Worm (Caenorhabditis elegans): ENCODE measurements around the gene msh-5.

The msh-5 gene

ce11 chrIV:13154391-13155283 is at the start of gene msh-5, which contains the start of gene crld-1:
Gene msh-5, plus strand, starts transcription at chrIV:13155233.
Gene crld-1, minus strand, starts transcription at chrIV:13154441.
- no peak for TF ChIP-seq sea-1 (GFP tag; conservative IDR thresholded peaks at IDR 0.05)
- TF ChIP-seq ama-1 (optimal IDR thresholded peaks at IDR 0.05): no peak
- no peak for TF ChIP-seq ceh-13 (GFP tag; optimal IDR thresholded peaks at IDR 0.05)
- TF ChIP-seq hnd-1 (tag; optimal IDR thresholded peaks at IDR 0.05): no peak
- TF ChIP-seq hmbx-1 (tag; optimal IDR thresholded peaks at IDR 0.05): no peak
- no peak for TF ChIP-seq hmg-4 (GFP tag; optimal IDR thresholded peaks at IDR 0.05)
- TF ChIP-seq scrt-1 (GFP tag; IDR thresholded peaks at IDR 0.05): no peak
- TF ChIP-seq aly-1 (tag; optimal IDR thresholded peaks at IDR 0.05): no peak
- TF ChIP-seq ets-7 (tag; optimal IDR thresholded peaks at IDR 0.05): no peak
- TF ChIP-seq tbx-11 (GFP tag; IDR thresholded peaks at IDR 0.05): no peak
- no peak for TF ChIP-seq pes-1 (GFP tag; IDR thresholded peaks at IDR 0.05)
- TF ChIP-seq ceh-36 (tag; optimal IDR thresholded peaks at IDR 0.05): no peak
- TF ChIP-seq B0310.2 (tag; optimal IDR thresholded peaks at IDR 0.05): no peak
- no peak for TF ChIP-seq F13C5.2 (tag; optimal IDR thresholded peaks at IDR 0.05)
- TF ChIP-seq tra-4 (tag; optimal IDR thresholded peaks at IDR 0.05): no peak
- TF ChIP-seq flt-1 (GFP tag; IDR thresholded peaks at IDR 0.05): no peak
- no peak for TF ChIP-seq tbx-37 (GFP tag; conservative IDR thresholded peaks at IDR 0.05)

ce11 chrIV:13107359-13107758 is 47.7 kb upstream of the msh-5 start, which contains the start of gene B0564.2:
Gene B0564.2, plus strand, starts transcription at chrIV:13107659.
- TF ChIP-seq F13C5.2 (tag; optimal IDR thresholded peaks at IDR 0.05) (no peak), hnd-1 (tag; optimal IDR thresholded peaks at IDR 0.05) (no peak), hmbx-1 (tag; optimal IDR thresholded peaks at IDR 0.05) (no peak), flt-1 (GFP tag; IDR thresholded peaks at IDR 0.05) (no peak), ama-1 (optimal IDR thresholded peaks at IDR 0.05) (no peak), tra-4 (tag; optimal IDR thresholded peaks at IDR 0.05) (no peak), ceh-13 (GFP tag; optimal IDR thresholded peaks at IDR 0.05) (no peak), ets-7 (tag; optimal IDR thresholded peaks at IDR 0.05) (no peak), tbx-11 (GFP tag; IDR thresholded peaks at IDR 0.05) (no peak), tbx-37 (GFP tag; conservative IDR thresholded peaks at IDR 0.05) (no peak), B0310.2 (tag; optimal IDR thresholded peaks at IDR 0.05) (no peak), pes-1 (GFP tag; IDR thresholded peaks at IDR 0.05) (no peak), sea-1 (GFP tag; conservative IDR thresholded peaks at IDR 0.05) (no peak), scrt-1 (GFP tag; IDR thresholded peaks at IDR 0.05) (no peak), hmg-4 (GFP tag; optimal IDR thresholded peaks at IDR 0.05) (no peak), aly-1 (tag; optimal IDR thresholded peaks at IDR 0.05) (no peak)

ce11 chrIV:13108430-13108829 is 46.6 kb upstream of the msh-5 start:
- TF ChIP-seq tra-4 (tag; optimal IDR thresholded peaks at IDR 0.05) (no peak), ama-1 (optimal IDR thresholded peaks at IDR 0.05) (no peak), pes-1 (GFP tag; IDR thresholded peaks at IDR 0.05) (no peak), flt-1 (GFP tag; IDR thresholded peaks at IDR 0.05) (no peak), tbx-11 (GFP tag; IDR thresholded peaks at IDR 0.05) (no peak), tbx-37 (GFP tag; conservative IDR thresholded peaks at IDR 0.05) (no peak), F13C5.2 (tag; optimal IDR thresholded peaks at IDR 0.05) (no peak), hnd-1 (tag; optimal IDR thresholded peaks at IDR 0.05) (no peak), ets-7 (tag; optimal IDR thresholded peaks at IDR 0.05) (no peak), sea-1 (GFP tag; conservative IDR thresholded peaks at IDR 0.05) (no peak), scrt-1 (GFP tag; IDR thresholded peaks at IDR 0.05) (no peak), B0310.2 (tag; optimal IDR thresholded peaks at IDR 0.05) (no peak), ceh-13 (GFP tag; optimal IDR thresholded peaks at IDR 0.05) (no peak), aly-1 (tag; optimal IDR thresholded peaks at IDR 0.05) (no peak), hmbx-1 (tag; optimal IDR thresholded peaks at IDR 0.05) (no peak), hmg-4 (GFP tag; optimal IDR thresholded peaks at IDR 0.05) (no peak), ceh-36 (tag; optimal IDR thresholded peaks at IDR 0.05) (no peak)

ce11 chrIV:13109751-13110150 is 45.3 kb upstream of the msh-5 start, which contains the start of gene best-1:
Gene best-1, minus strand, starts transcription at chrIV:13109779.
- TF ChIP-seq B0310.2 (tag; optimal IDR thresholded peaks at IDR 0.05) (no peak), hmg-4 (GFP tag; optimal IDR thresholded peaks at IDR 0.05) (no peak), tbx-11 (GFP tag; IDR thresholded peaks at IDR 0.05) (no peak), scrt-1 (GFP tag; IDR thresholded peaks at IDR 0.05) (no peak), aly-1 (tag; optimal IDR thresholded peaks at IDR 0.05) (no peak), sea-1 (GFP tag; conservative IDR thresholded peaks at IDR 0.05) (no peak), ceh-13 (GFP tag; optimal IDR thresholded peaks at IDR 0.05) (no peak), flt-1 (GFP tag; IDR thresholded peaks at IDR 0.05) (no peak), ceh-36 (tag; optimal IDR thresholded peaks at IDR 0.05) (no peak), ets-7 (tag; optimal IDR thresholded peaks at IDR 0.05) (no peak), F13C5.2 (tag; optimal IDR thresholded peaks at IDR 0.05) (no peak), ama-1 (optimal IDR thresholded peaks at IDR 0.05) (no peak), tbx-37 (GFP tag; conservative IDR thresholded peaks at IDR 0.05) (no peak), hnd-1 (tag; optimal IDR thresholded peaks at IDR 0.05) (no peak), tra-4 (tag; optimal IDR thresholded peaks at IDR 0.05) (no peak), hmbx-1 (tag; optimal IDR thresholded peaks at IDR 0.05) (no peak), pes-1 (GFP tag; IDR thresholded peaks at IDR 0.05) (no peak)

- TF ChIP-seq hmg-4 (GFP tag; optimal IDR thresholded peaks at IDR 0.05): no peak
- TF ChIP-seq flt-1 (GFP tag; IDR thresholded peaks at IDR 0.05): no peak
- TF ChIP-seq ets-7 (tag; optimal IDR thresholded peaks at IDR 0.05): no peak
- TF ChIP-seq pes-1 (GFP tag; IDR thresholded peaks at IDR 0.05): no peak
- no peak for TF ChIP-seq F13C5.2 (tag; optimal IDR thresholded peaks at IDR 0.05)
Measured at ce11 chrIV:13110876-13111275, 44.2 kb upstream of the msh-5 start.

ce11 chrIV:13112982-13113381 is 42.1 kb upstream of the msh-5 start, which contains the start of gene best-2:
Gene best-2, minus strand, starts transcription at chrIV:13113082.
- TF ChIP-seq tbx-11 (GFP tag; IDR thresholded peaks at IDR 0.05) (no peak), ceh-13 (GFP tag; optimal IDR thresholded peaks at IDR 0.05) (no peak), B0310.2 (tag; optimal IDR thresholded peaks at IDR 0.05) (no peak), scrt-1 (GFP tag; IDR thresholded peaks at IDR 0.05) (no peak), tbx-37 (GFP tag; conservative IDR thresholded peaks at IDR 0.05) (no peak), aly-1 (tag; optimal IDR thresholded peaks at IDR 0.05) (no peak), F13C5.2 (tag; optimal IDR thresholded peaks at IDR 0.05) (no peak), hnd-1 (tag; optimal IDR thresholded peaks at IDR 0.05) (no peak), tra-4 (tag; optimal IDR thresholded peaks at IDR 0.05) (no peak), ceh-36 (tag; optimal IDR thresholded peaks at IDR 0.05) (no peak), sea-1 (GFP tag; conservative IDR thresholded peaks at IDR 0.05) (no peak), hmbx-1 (tag; optimal IDR thresholded peaks at IDR 0.05) (no peak), flt-1 (GFP tag; IDR thresholded peaks at IDR 0.05) (no peak), hmg-4 (GFP tag; optimal IDR thresholded peaks at IDR 0.05) (no peak), pes-1 (GFP tag; IDR thresholded peaks at IDR 0.05) (no peak)
